Worm (Caenorhabditis elegans): ENCODE data around the gene K09C6.10.

DNA sequence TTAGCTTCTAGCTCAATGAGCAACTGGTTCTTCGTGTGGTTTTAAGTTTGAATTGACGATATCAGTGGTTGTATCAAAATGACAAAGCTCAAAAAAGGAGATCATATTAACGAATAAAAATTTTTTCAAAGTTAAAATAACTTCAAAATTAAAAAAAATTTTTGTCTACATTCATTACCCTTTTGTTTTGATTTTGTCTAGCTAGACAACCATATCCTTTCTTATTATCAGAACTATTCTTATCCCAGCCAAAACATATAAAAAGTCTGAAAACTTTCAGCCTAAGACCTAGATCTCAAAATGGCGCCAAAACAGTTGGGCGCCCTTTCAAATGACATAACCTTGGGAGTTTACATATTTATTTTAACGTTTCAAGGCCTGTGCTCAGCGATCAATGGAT, 22.0 kb upstream of the K09C6.10 start, which contains the start of gene R13D11.1:
- TF ChIP-seq ceh-28 (tag; optimal IDR thresholded peaks at IDR 0.05) (no peak), nhr-12 (tag; optimal IDR thresholded peaks at IDR 0.05) (no peak), eor-1 (tag; optimal IDR thresholded peaks at IDR 0.05) (no peak), mml-1 (tag; optimal IDR thresholded peaks at IDR 0.05) (no peak), skn-1 (tag; optimal IDR thresholded peaks at IDR 0.05) (no peak), ama-1 (optimal IDR thresholded peaks at IDR 0.05) (no peak), unc-39 (tag; optimal IDR thresholded peaks at IDR 0.05) (no peak)

Data from whole organism, L3 larva.